Worm (Caenorhabditis elegans): ENCODE results near the gene Y94H6A.2.

- TF ChIP-seq nhr-12 (tag; optimal IDR thresholded peaks at IDR 0.05) = no peak
- TF ChIP-seq elt-3 (tag; optimal IDR thresholded peaks at IDR 0.05) = no peak
- TF ChIP-seq nhr-237 (tag; optimal IDR thresholded peaks at IDR 0.05) = peak; percentile 2
- TF ChIP-seq nhr-28 (tag; optimal IDR thresholded peaks at IDR 0.05) = no peak
- no peak for TF ChIP-seq snpc-4 (tag; optimal IDR thresholded peaks at IDR 0.05)
- peak; percentile 1 for TF ChIP-seq mep-1 (tag; optimal IDR thresholded peaks at IDR 0.05)
- TF ChIP-seq unc-62 (GFP tag; optimal IDR thresholded peaks at IDR 0.05) = no peak
- TF ChIP-seq cnd-1 (tag; optimal IDR thresholded peaks at IDR 0.05) = no peak
- TF ChIP-seq nhr-76 (tag; optimal IDR thresholded peaks at IDR 0.05) = no peak
These were observed 26.1 kb upstream of the Y94H6A.2 start, which contains the start of gene Y94H6A.5 for ce11 chrIV:2703927-2704401.
